Fruit fly (Drosophila melanogaster) whole organism, wandering third instar larva: ENCODE results near the gene CG12182.

Experiments used
- Abd-B ChIP-seq: fragments of >200 bp; optimal IDR thresholded peaks from 2 replicates; lab custom pipeline; 2017; ENCODE audit warnings: missing biosample characterization, missing genetic modification characterization
- CG32264 ChIP-seq: fragments of 200-800 bp; sonication (Bioruptor generic); optimal IDR thresholded peaks from 2 replicates; lab custom pipeline; 2016; ENCODE audit warnings: missing biosample characterization, missing genetic modification characterization
- CG9705 ChIP-seq: fragments of 200-800 bp; sonication (Bioruptor generic); optimal IDR thresholded peaks from 2 replicates; lab custom pipeline; 2018; ENCODE audit warnings: missing biosample characterization, mild to moderate bottlenecking, missing genetic modification characterization
- Dfd ChIP-seq: fragments of >200 bp; optimal IDR thresholded peaks from 2 replicates; lab custom pipeline; 2017; ENCODE audit warnings: missing biosample characterization, missing genetic modification characterization
- Dif ChIP-seq: fragments of 200-275, 200-300 bp; sonication (Bioruptor generic); optimal IDR thresholded peaks from 2 replicates; lab custom pipeline; 2018; ENCODE audit warnings: missing biosample characterization, missing genetic modification characterization; ENCODE audit not compliant: partially characterized antibody
- GATAd ChIP-seq: sonication (Bioruptor generic); optimal IDR thresholded peaks from 2 replicates; lab custom pipeline; 2016; ENCODE audit warnings: missing biosample characterization, missing genetic modification characterization
- HLH106 ChIP-seq: fragments of 200-800 bp; optimal IDR thresholded peaks from 3 replicates; lab custom pipeline; 2019; ENCODE audit warnings: missing biosample characterization, mild to moderate bottlenecking, missing genetic modification characterization, moderate library complexity
- Hnf4 ChIP-seq: fragments of 200-800 bp; sonication (Bioruptor generic); optimal IDR thresholded peaks from 2 replicates; lab custom pipeline; 2016; ENCODE audit warnings: missing biosample characterization, mild to moderate bottlenecking, missing genetic modification characterization
- Hr78 ChIP-seq: fragments of >200 bp; optimal IDR thresholded peaks from 2 replicates; lab custom pipeline; 2017; ENCODE audit warnings: missing biosample characterization, missing genetic modification characterization
- Hr83 ChIP-seq: fragments of 200-300 bp; sonication (Bioruptor generic); optimal IDR thresholded peaks from 2 replicates; lab custom pipeline; 2016; ENCODE audit warnings: missing biosample characterization, mild to moderate bottlenecking, missing genetic modification characterization, moderate library complexity; ENCODE audit not compliant: poor library complexity, severe bottlenecking
- Mio ChIP-seq: sonication (Bioruptor generic); optimal IDR thresholded peaks from 2 replicates; lab custom pipeline; 2016; ENCODE audit warnings: missing biosample characterization, missing genetic modification characterization
- Myc ChIP-seq: fragments of >200 bp; optimal IDR thresholded peaks from 2 replicates; lab custom pipeline; 2017
- N ChIP-seq: fragments of >200 bp; optimal IDR thresholded peaks from 2 replicates; lab custom pipeline; 2018; ENCODE audit warnings: missing biosample characterization, missing external identifiers, missing genetic modification characterization
- OdsH ChIP-seq: fragments of 200-800 bp; sonication (Bioruptor generic); optimal IDR thresholded peaks from 2 replicates; lab custom pipeline; 2016; ENCODE audit warnings: missing biosample characterization, mild to moderate bottlenecking, missing genetic modification characterization
- Rel ChIP-seq, 2 experiments: fragments of 200-800 bp; sonication (Bioruptor generic) in 1 of 2; optimal IDR thresholded peaks; 2 replicates in 1 of 2; 3 replicates in 1 of 2; lab custom pipeline; 2016 to 2019; ENCODE audit warnings: mild to moderate bottlenecking in 2 of 2, missing biosample characterization in 2 of 2, missing genetic modification characterization in 2 of 2, moderate library complexity in 1 of 2
- Sp1 ChIP-seq: fragments of 200-800 bp; sonication (Bioruptor generic); optimal IDR thresholded peaks from 3 replicates; lab custom pipeline; 2019; ENCODE audit warnings: missing biosample characterization, mild to moderate bottlenecking, missing genetic modification characterization, moderate library complexity
- Vsx2 ChIP-seq: fragments of 200-300, 225-300 bp; sonication (Bioruptor generic); optimal IDR thresholded peaks from 2 replicates; lab custom pipeline; 2018; ENCODE audit warnings: missing biosample characterization, missing genetic modification characterization; ENCODE audit not compliant: partially characterized antibody
- br ChIP-seq: fragments of 200-800 bp; sonication (Bioruptor generic); optimal IDR thresholded peaks from 2 replicates; lab custom pipeline; 2016; ENCODE audit warnings: missing biosample characterization, missing genetic modification characterization
- brk ChIP-seq: fragments of 200-800 bp; sonication (Bioruptor generic); optimal IDR thresholded peaks from 2 replicates; lab custom pipeline; 2016; ENCODE audit warnings: missing biosample characterization, mild to moderate bottlenecking, missing genetic modification characterization
- dl ChIP-seq, 2 experiments: fragments of 175-275, 200-275 bp in 1 of 2; fragments of 200-275 bp in 1 of 2; sonication (Bioruptor generic); optimal IDR thresholded peaks; lab custom pipeline; 2018; ENCODE audit warnings: mild to moderate bottlenecking in 2 of 2, missing biosample characterization in 2 of 2, missing genetic modification characterization in 2 of 2, moderate library complexity in 2 of 2; ENCODE audit not compliant: partially characterized antibody in 2 of 2, insufficient read depth in 1 of 2
- dmrt93B ChIP-seq: fragments of 200-800 bp; sonication (Bioruptor generic); optimal IDR thresholded peaks from 2 replicates; lab custom pipeline; 2018; ENCODE audit warnings: missing biosample characterization, mild to moderate bottlenecking, missing genetic modification characterization
- dsf ChIP-seq: sonication (Bioruptor generic); optimal IDR thresholded peaks from 2 replicates; lab custom pipeline; 2016; ENCODE audit warnings: missing biosample characterization, missing genetic modification characterization, borderline replicate concordance
- ey ChIP-seq: fragments of 200-800 bp; sonication (Bioruptor generic); optimal IDR thresholded peaks from 2 replicates; lab custom pipeline; 2016; ENCODE audit warnings: missing biosample characterization, missing genetic modification characterization
- foxo ChIP-seq, 2 experiments: fragments of 200-800 bp; sonication (Bioruptor generic); optimal IDR thresholded peaks; 2 replicates in 1 of 2; 3 replicates in 1 of 2; lab custom pipeline; 2016 to 2017; ENCODE audit warnings: missing biosample characterization in 2 of 2, missing genetic modification characterization in 2 of 2
- fru ChIP-seq: fragments of 200-800 bp; sonication (Bioruptor generic); optimal IDR thresholded peaks from 3 replicates; lab custom pipeline; 2016; ENCODE audit warnings: missing biosample characterization, mild to moderate bottlenecking, missing genetic modification characterization
- h ChIP-seq: fragments of 200-800 bp; sonication (Bioruptor generic); optimal IDR thresholded peaks from 3 replicates; lab custom pipeline; 2016; ENCODE audit warnings: missing biosample characterization, mild to moderate bottlenecking, missing genetic modification characterization
- jim ChIP-seq: fragments of 175-275, 200-325 bp; sonication (Bioruptor generic); optimal IDR thresholded peaks from 2 replicates; lab custom pipeline; 2016; ENCODE audit warnings: missing biosample characterization, mild to moderate bottlenecking, missing genetic modification characterization
- lola ChIP-seq: fragments of >200 bp; optimal IDR thresholded peaks from 2 replicates; lab custom pipeline; 2017; ENCODE audit warnings: missing biosample characterization, missing genetic modification characterization
- pan ChIP-seq: fragments of >200 bp; optimal IDR thresholded peaks from 2 replicates; lab custom pipeline; 2017
- psq ChIP-seq: fragments of 200-800 bp; sonication (Bioruptor generic); optimal IDR thresholded peaks from 3 replicates; lab custom pipeline; 2017; ENCODE audit warnings: missing biosample characterization, mild to moderate bottlenecking, missing genetic modification characterization, moderate library complexity
- rgr ChIP-seq: fragments of 200-800 bp; sonication (Bioruptor generic); optimal IDR thresholded peaks from 3 replicates; lab custom pipeline; 2016; ENCODE audit warnings: missing biosample characterization, mild to moderate bottlenecking, missing genetic modification characterization
- sage ChIP-seq: fragments of 200-800 bp; sonication (Bioruptor generic); optimal IDR thresholded peaks from 2 replicates; lab custom pipeline; 2016; ENCODE audit warnings: missing biosample characterization, mild to moderate bottlenecking, missing genetic modification characterization
- sv ChIP-seq: fragments of 200-800 bp; sonication (Bioruptor generic); optimal IDR thresholded peaks from 3 replicates; lab custom pipeline; 2016; ENCODE audit warnings: missing biosample characterization, missing genetic modification characterization
- tai ChIP-seq: sonication (Bioruptor generic); optimal IDR thresholded peaks from 2 replicates; lab custom pipeline; 2016; ENCODE audit warnings: missing biosample characterization, missing genetic modification characterization
- woc ChIP-seq: sonication (Bioruptor generic); optimal IDR thresholded peaks from 2 replicates; lab custom pipeline; 2016; ENCODE audit warnings: missing biosample characterization, mild to moderate bottlenecking, missing genetic modification characterization

CG12182 gene

DNA sequence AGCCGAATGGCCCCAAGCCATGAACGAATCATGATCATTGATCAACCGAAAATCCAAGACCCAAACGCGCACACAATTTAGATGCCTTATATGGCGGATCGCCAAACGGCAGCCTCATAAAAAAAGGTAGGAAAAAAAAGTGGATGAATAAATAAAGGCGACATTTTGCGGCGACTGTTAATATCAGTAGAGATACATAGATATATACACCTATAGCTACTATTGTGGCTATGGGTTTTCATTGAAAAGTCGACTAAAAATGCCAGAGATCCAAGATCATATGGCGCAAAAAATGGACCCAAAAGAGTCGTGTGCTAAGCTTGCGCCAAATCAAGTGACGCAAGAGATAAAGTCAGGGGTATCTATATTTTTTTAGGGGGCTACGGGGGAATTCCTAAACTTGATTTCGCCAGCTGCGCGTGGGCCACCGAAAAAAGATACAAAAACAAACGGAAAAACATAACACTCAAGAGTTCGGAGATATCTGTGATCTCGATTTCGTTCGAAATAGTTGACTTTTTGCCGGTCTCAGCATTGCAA, 48.2 kb downstream of the CG12182 start:
- TF ChIP-seq rgr (GFP tag; lab: Kevin White, UChicago) (no peak), OdsH (GFP tag; lab: Kevin White, UChicago) (no peak), br (no peak), HLH106 (tag; lab: Kevin White, UChicago) (no peak), Dfd (GFP tag; lab: Kevin White, UChicago) (no peak), foxo (GFP tag; optimal IDR thresholded peaks at IDR 0.05; lab: Kevin White, UChicago) (no peak), Sp1 (GFP tag; lab: Kevin White, UChicago) (no peak), jim (no peak), Mio (GFP tag; lab: Kevin White, UChicago) (no peak), woc (GFP tag; lab: Kevin White, UChicago) (no peak), dl (GFP tag; optimal IDR thresholded peaks at IDR 0.05; lab: Kevin White, UChicago; ENCODE audit: insufficient read depth in 1 of 2, partially characterized antibody in 2 of 2) (no peak)
- TF ChIP-seq, all 38 proteins: peak for 0

dm6 chr3L:2548932-2549331, 50.4 kb downstream of the CG12182 start:
- TF ChIP-seq h (GFP tag; lab: Kevin White, UChicago) = peak; percentile 50
- peak; percentile 20 for TF ChIP-seq ey (GFP tag; lab: Kevin White, UChicago)
- no peak for TF ChIP-seq Dfd (GFP tag; lab: Kevin White, UChicago)
- TF ChIP-seq CG32264 (GFP tag; lab: Kevin White, UChicago) = peak; percentile 15
- TF ChIP-seq dmrt93B (GFP tag; lab: Kevin White, UChicago) = peak; percentile 47
- peak; percentile 32 for TF ChIP-seq HLH106 (tag; lab: Kevin White, UChicago)
- no peak for TF ChIP-seq jim
- TF ChIP-seq CG9705 (GFP tag; lab: Kevin White, UChicago) = peak; percentile 58
- TF ChIP-seq Sp1 (GFP tag; lab: Kevin White, UChicago) = peak; percentile 28
- peak in 1 of 2 experiments; percentile 37 for TF ChIP-seq foxo (GFP tag; optimal IDR thresholded peaks at IDR 0.05; lab: Kevin White, UChicago)
- peak; percentile 22 for TF ChIP-seq fru
- peak; percentile 15 for TF ChIP-seq rgr (GFP tag; lab: Kevin White, UChicago)
- TF ChIP-seq dsf = no peak

DNA sequence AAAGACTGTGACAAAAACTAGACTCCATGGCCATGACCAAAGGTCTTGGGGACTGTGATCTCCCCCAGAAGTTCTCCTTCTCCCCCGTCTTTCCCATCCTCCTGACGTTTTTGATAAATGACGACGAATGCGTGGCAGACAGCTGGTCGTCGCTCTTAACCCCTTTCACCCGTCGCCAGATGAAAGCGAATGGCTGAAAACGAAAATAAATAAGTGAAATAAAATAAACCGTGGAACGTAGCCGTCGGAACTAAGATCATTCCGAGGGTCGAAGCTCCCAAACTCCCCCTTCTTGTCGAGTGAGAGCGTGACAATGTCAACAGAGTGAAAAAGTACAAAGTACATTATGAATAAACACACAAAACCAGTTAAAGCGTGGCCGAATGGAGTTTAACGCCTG, 53.5 kb downstream of the CG12182 start:
- no peak for TF ChIP-seq sv
- no peak for TF ChIP-seq Mio (GFP tag; lab: Kevin White, UChicago)
- TF ChIP-seq psq (GFP tag; lab: Kevin White, UChicago) = peak; percentile 32
- TF ChIP-seq pan (lab: Kevin White, UChicago) = no peak
- TF ChIP-seq brk (GFP tag; lab: Kevin White, UChicago) = no peak
- TF ChIP-seq N (GFP tag; lab: Kevin White, UChicago) = no peak
- TF ChIP-seq dl (GFP tag; optimal IDR thresholded peaks at IDR 0.05; lab: Kevin White, UChicago; ENCODE audit: insufficient read depth in 1 of 2, partially characterized antibody in 2 of 2) = no peak
- TF ChIP-seq Myc (lab: Kevin White, UChicago) = no peak
- TF ChIP-seq dsf = no peak
- no peak for TF ChIP-seq tai (GFP tag; lab: Kevin White, UChicago)
- no peak for TF ChIP-seq Hr78 (GFP tag; lab: Kevin White, UChicago)
- no peak for TF ChIP-seq Abd-B
- no peak for TF ChIP-seq CG9705 (GFP tag; lab: Kevin White, UChicago)
- no peak for TF ChIP-seq woc (GFP tag; lab: Kevin White, UChicago)
- TF ChIP-seq Dif (GFP tag; lab: Kevin White, UChicago) = no peak
- TF ChIP-seq Hr83 (GFP tag; lab: Kevin White, UChicago) = peak; percentile 30
- TF ChIP-seq foxo (GFP tag; optimal IDR thresholded peaks at IDR 0.05; lab: Kevin White, UChicago) = no peak
- TF ChIP-seq Vsx2 = no peak
- no peak for TF ChIP-seq CG32264 (GFP tag; lab: Kevin White, UChicago)
- no peak for TF ChIP-seq Rel (GFP tag; optimal IDR thresholded peaks at IDR 0.05; lab: Kevin White, UChicago)
- TF ChIP-seq Rel (tag; optimal IDR thresholded peaks at IDR 0.05; lab: Kevin White, UChicago) = no peak
- no peak for TF ChIP-seq GATAd (GFP tag; lab: Kevin White, UChicago)
- peak; percentile 29 for TF ChIP-seq h (GFP tag; lab: Kevin White, UChicago)
- TF ChIP-seq sage (GFP tag; lab: Kevin White, UChicago) = no peak
- TF ChIP-seq HLH106 (tag; lab: Kevin White, UChicago) = no peak
- no peak for TF ChIP-seq fru
- no peak for TF ChIP-seq lola (GFP tag; lab: Kevin White, UChicago)
- TF ChIP-seq dmrt93B (GFP tag; lab: Kevin White, UChicago) = no peak
- TF ChIP-seq rgr (GFP tag; lab: Kevin White, UChicago) = no peak
- no peak for TF ChIP-seq Dfd (GFP tag; lab: Kevin White, UChicago)
- peak; percentile 62 for TF ChIP-seq Hnf4 (GFP tag; lab: Kevin White, UChicago)
